Fruit fly (Drosophila melanogaster) whole organism, embryonic: ENCODE results near the gene CG6441.
A peak's percentile ranks its signal among the peaks of the same experiment; 100 is the strongest.

Experiments used
- Ada2b ChIP-seq: fragments of 200-800 bp; sonication (Bioruptor generic); IDR thresholded peaks from 2 replicates; pipeline ENCODE4 v1.3.6; 2022; ENCODE audit warnings: missing biosample characterization, missing genetic modification characterization
- Atf-2 ChIP-seq: fragments of 200-800 bp; sonication (Bioruptor generic); optimal IDR thresholded peaks from 2 replicates; lab custom pipeline; 2016; ENCODE audit warnings: missing biosample characterization, missing genetic modification characterization
- Awh ChIP-seq: fragments of 200-800 bp; sonication (Bioruptor generic); IDR thresholded peaks from 2 replicates; pipeline ENCODE4, ENCODE4 v1.3.6; 2022; ENCODE audit warnings: missing biosample characterization, missing genetic modification characterization
- B-H1 ChIP-seq: fragments of 200-800 bp; sonication (Bioruptor generic); IDR thresholded peaks from 3 replicates; pipeline ENCODE4 v1.3.6; 2022; ENCODE audit warnings: missing biosample characterization, missing genetic modification characterization
- BEAF-32 ChIP-seq: fragments of 200-800 bp; sonication (Bioruptor generic); optimal IDR thresholded peaks from 3 replicates; lab custom pipeline; 2017; ENCODE audit warnings: missing biosample characterization, missing genetic modification characterization, mild to moderate bottlenecking, moderate library complexity, missing genetic modification reagents
- CG11504 ChIP-seq: fragments of 200-800 bp; sonication (Bioruptor generic); optimal IDR thresholded peaks from 3 replicates; lab custom pipeline; 2019; ENCODE audit warnings: missing biosample characterization, mild to moderate bottlenecking, missing genetic modification characterization, moderate library complexity
- CG12391 ChIP-seq: fragments of 200-800 bp; sonication (Bioruptor generic); optimal IDR thresholded peaks from 3 replicates; lab custom pipeline; 2018; ENCODE audit warnings: missing biosample characterization, mild to moderate bottlenecking, missing genetic modification characterization, moderate library complexity
- CG13775 ChIP-seq: fragments of 200-800 bp; sonication (Bioruptor generic); optimal IDR thresholded peaks from 3 replicates; lab custom pipeline; 2017; ENCODE audit warnings: missing biosample characterization, mild to moderate bottlenecking, missing genetic modification characterization
- CG14860 ChIP-seq: fragments of 200-800 bp; sonication (Bioruptor generic); IDR thresholded peaks from 3 replicates; pipeline ENCODE4 v1.3.6; 2022; ENCODE audit warnings: missing biosample characterization, missing genetic modification characterization; ENCODE audit not compliant: partially characterized antibody
- CG15011 ChIP-seq: fragments of 200-800 bp; sonication (Bioruptor generic); optimal IDR thresholded peaks from 3 replicates; lab custom pipeline; 2018; ENCODE audit warnings: missing biosample characterization, mild to moderate bottlenecking, missing genetic modification characterization
- CG15073 ChIP-seq: fragments of 200-800 bp; sonication (Bioruptor generic); optimal IDR thresholded peaks from 2 replicates; lab custom pipeline; 2016; ENCODE audit warnings: missing biosample characterization, missing genetic modification characterization
- CG1529 ChIP-seq: fragments of 200-800 bp; sonication (Bioruptor generic); optimal IDR thresholded peaks from 3 replicates; lab custom pipeline; 2018; ENCODE audit warnings: missing biosample characterization, missing genetic modification characterization
- CG31365 ChIP-seq: fragments of 200-800 bp; sonication (Bioruptor generic); optimal IDR thresholded peaks from 2 replicates; lab custom pipeline; 2018; ENCODE audit warnings: missing biosample characterization, mild to moderate bottlenecking, missing genetic modification characterization
- CG31441 ChIP-seq: fragments of 200-800 bp; sonication (Bioruptor generic); IDR thresholded peaks from 2 replicates; pipeline ENCODE4 v1.3.6; 2022; ENCODE audit warnings: missing biosample characterization, missing genetic modification characterization
- CG32772 ChIP-seq: fragments of 200-800 bp; sonication (Bioruptor generic); IDR thresholded peaks from 2 replicates; pipeline ENCODE4 v1.3.6; 2022; ENCODE audit warnings: missing biosample characterization, missing genetic modification characterization
- CG3726 ChIP-seq: fragments of 200-800 bp; sonication (Bioruptor generic); IDR thresholded peaks from 3 replicates; pipeline ENCODE4, ENCODE4 v1.3.6; 2022; ENCODE audit warnings: missing biosample characterization, missing genetic modification characterization
- CG4282 ChIP-seq: fragments of 200-800 bp; sonication (Bioruptor generic); optimal IDR thresholded peaks from 2 replicates; lab custom pipeline; 2016; ENCODE audit warnings: missing biosample characterization, missing genetic modification characterization
- CG4424 ChIP-seq: fragments of 200-800 bp; sonication (Bioruptor generic); optimal IDR thresholded peaks from 3 replicates; lab custom pipeline; 2016; ENCODE audit warnings: missing biosample characterization, missing genetic modification characterization
- CG4730 ChIP-seq: fragments of 200-800 bp; sonication (Bioruptor generic); IDR thresholded peaks from 2 replicates; pipeline ENCODE4 v1.3.6; 2022; ENCODE audit warnings: missing biosample characterization, missing genetic modification characterization
- CG6854 ChIP-seq: fragments of 200-800 bp; sonication (Bioruptor generic); optimal IDR thresholded peaks from 3 replicates; lab custom pipeline; 2017; ENCODE audit warnings: missing biosample characterization, mild to moderate bottlenecking, missing genetic modification characterization
- CG7357 ChIP-seq: fragments of 200-800 bp; sonication (Bioruptor generic); IDR thresholded peaks from 3 replicates; pipeline ENCODE4 v1.3.6; 2022; ENCODE audit warnings: missing biosample characterization, missing genetic modification characterization
- CG8290 ChIP-seq, 3 experiments: fragments of 200-800 bp; sonication (Bioruptor generic); optimal IDR thresholded peaks; 2 replicates each; lab custom pipeline; 2016 to 2019; ENCODE audit warnings: missing biosample characterization in 3 of 3, missing genetic modification characterization in 3 of 3, mild to moderate bottlenecking in 2 of 3, moderate library complexity in 1 of 3
- CG9932 ChIP-seq: fragments of 200-800 bp; sonication (Bioruptor generic); IDR thresholded peaks from 2 replicates; pipeline ENCODE4 v1.3.6; 2022; ENCODE audit warnings: missing biosample characterization, missing genetic modification characterization
- Camta ChIP-seq: fragments of 200-800 bp; sonication (Bioruptor generic); optimal IDR thresholded peaks from 2 replicates; lab custom pipeline; 2016; ENCODE audit warnings: missing biosample characterization, missing genetic modification characterization
- Ets65A ChIP-seq: fragments of 200-800 bp; sonication (Bioruptor generic); peaks from one replicate; lab custom pipeline; 2016; ENCODE audit warnings: missing biosample characterization, missing genetic modification characterization
- GATAe ChIP-seq: fragments of 200-800 bp; sonication (Bioruptor generic); conservative IDR thresholded peaks from 2 replicates; pipeline ENCODE4 v1.3.6; 2022; ENCODE audit warnings: missing biosample characterization, missing genetic modification characterization
- Gug ChIP-seq: fragments of 200-800 bp; sonication (Bioruptor generic); IDR thresholded peaks from 4 replicates; pipeline ENCODE4 v1.3.6; 2022; ENCODE audit warnings: missing biosample characterization, missing genetic modification characterization
- Mad ChIP-seq: fragments of 200-800 bp; sonication (Bioruptor generic); optimal IDR thresholded peaks from 2 replicates; lab custom pipeline; 2016; ENCODE audit warnings: missing biosample characterization, missing genetic modification characterization
- NC2α ChIP-seq: fragments of 200-800 bp; sonication (Bioruptor generic); optimal IDR thresholded peaks from 2 replicates; lab custom pipeline; 2016; ENCODE audit warnings: missing biosample characterization, missing genetic modification characterization
- Nf-YB ChIP-seq: fragments of 200-800 bp; sonication (Bioruptor generic); optimal IDR thresholded peaks from 3 replicates; lab custom pipeline; 2019; ENCODE audit warnings: missing biosample characterization, mild to moderate bottlenecking, missing genetic modification characterization, moderate library complexity
- Optix ChIP-seq: fragments of 200-800 bp; sonication (Bioruptor generic); IDR thresholded peaks from 3 replicates; pipeline ENCODE4 v1.3.6; 2022; ENCODE audit warnings: missing biosample characterization, missing genetic modification characterization
- Side ChIP-seq: fragments of 200-800 bp; sonication (Bioruptor generic); optimal IDR thresholded peaks from 2 replicates; lab custom pipeline; 2016; ENCODE audit warnings: missing biosample characterization, missing genetic modification characterization
- ash1 ChIP-seq: fragments of 200-800 bp; sonication (Bioruptor generic); optimal IDR thresholded peaks from 2 replicates; lab custom pipeline; 2018; ENCODE audit warnings: missing biosample characterization, mild to moderate bottlenecking, missing genetic modification characterization
- cad ChIP-seq: fragments of >200 bp; optimal IDR thresholded peaks from 2 replicates; lab custom pipeline; 2017; ENCODE audit warnings: missing biosample characterization, missing genetic modification characterization
- chif ChIP-seq, 2 experiments: fragments of 200-800 bp; sonication (Bioruptor generic); optimal IDR thresholded peaks; 3 replicates each; lab custom pipeline; 2016; ENCODE audit warnings: missing biosample characterization in 2 of 2, missing genetic modification characterization in 2 of 2
- esg ChIP-seq: fragments of 200-800 bp; sonication (Bioruptor generic); conservative IDR thresholded peaks from 2 replicates; pipeline ENCODE4 v1.3.6; 2022; ENCODE audit warnings: missing biosample characterization, missing genetic modification characterization
- eve ChIP-seq, 2 experiments: fragments of >200 bp; optimal IDR thresholded peaks; 2 replicates each; lab custom pipeline; 2017; ENCODE audit warnings: missing biosample characterization in 2 of 2, missing genetic modification characterization in 2 of 2
- fd3F ChIP-seq: fragments of 200-800 bp; sonication (Bioruptor generic); optimal IDR thresholded peaks from 2 replicates; lab custom pipeline; 2018; ENCODE audit warnings: missing biosample characterization, mild to moderate bottlenecking, missing genetic modification characterization, moderate library complexity
- hb ChIP-seq: fragments of 200-800 bp; sonication (Bioruptor generic); IDR thresholded peaks from 3 replicates; pipeline ENCODE4 v1.3.6; 2022; ENCODE audit warnings: missing biosample characterization, missing genetic modification characterization; ENCODE audit not compliant: partially characterized antibody
- hth ChIP-seq: fragments of >200 bp; optimal IDR thresholded peaks from 2 replicates; lab custom pipeline; 2017; ENCODE audit warnings: inconsistent platforms
- lbe ChIP-seq: fragments of 200-800 bp; sonication (Bioruptor generic); optimal IDR thresholded peaks from 2 replicates; lab custom pipeline; 2016; ENCODE audit warnings: missing biosample characterization, mild to moderate bottlenecking, missing genetic modification characterization
- mld ChIP-seq: fragments of 200-800 bp; sonication (Bioruptor generic); IDR thresholded peaks from 3 replicates; pipeline ENCODE4 v1.3.6; 2022; ENCODE audit warnings: missing biosample characterization, missing genetic modification characterization; ENCODE audit not compliant: partially characterized antibody
- nmo ChIP-seq: fragments of 200-800 bp; sonication (Bioruptor generic); optimal IDR thresholded peaks from 2 replicates; lab custom pipeline; 2018; ENCODE audit warnings: missing biosample characterization, mild to moderate bottlenecking, missing genetic modification characterization, moderate library complexity
- pho ChIP-seq: fragments of 200-800 bp; sonication (Bioruptor generic); optimal IDR thresholded peaks from 2 replicates; lab custom pipeline; 2016; ENCODE audit warnings: missing biosample characterization, missing genetic modification characterization
- scrt ChIP-seq: fragments of 200-800 bp; sonication (Bioruptor generic); optimal IDR thresholded peaks from 2 replicates; lab custom pipeline; 2018; ENCODE audit warnings: missing biosample characterization, mild to moderate bottlenecking, missing genetic modification characterization, moderate library complexity
- slbo ChIP-seq: fragments of 200-800 bp; sonication (Bioruptor generic); IDR thresholded peaks from 2 replicates; pipeline ENCODE4 v1.3.6; 2022; ENCODE audit warnings: missing biosample characterization, missing genetic modification characterization
- tgo ChIP-seq: fragments of 200-800 bp; sonication (Bioruptor generic); IDR thresholded peaks from 3 replicates; pipeline ENCODE4 v1.3.6; 2022; ENCODE audit warnings: missing biosample characterization, missing genetic modification characterization
- tin ChIP-seq: fragments of 200-800 bp; sonication (Bioruptor generic); optimal IDR thresholded peaks from 3 replicates; lab custom pipeline; 2016; ENCODE audit warnings: missing biosample characterization, missing genetic modification characterization
- tna ChIP-seq: fragments of 200-800 bp; sonication (Bioruptor generic); IDR thresholded peaks from 2 replicates; pipeline ENCODE4 v1.3.6; 2022; ENCODE audit warnings: missing biosample characterization, missing genetic modification characterization; ENCODE audit not compliant: partially characterized antibody

Gene CG6441

DNA sequence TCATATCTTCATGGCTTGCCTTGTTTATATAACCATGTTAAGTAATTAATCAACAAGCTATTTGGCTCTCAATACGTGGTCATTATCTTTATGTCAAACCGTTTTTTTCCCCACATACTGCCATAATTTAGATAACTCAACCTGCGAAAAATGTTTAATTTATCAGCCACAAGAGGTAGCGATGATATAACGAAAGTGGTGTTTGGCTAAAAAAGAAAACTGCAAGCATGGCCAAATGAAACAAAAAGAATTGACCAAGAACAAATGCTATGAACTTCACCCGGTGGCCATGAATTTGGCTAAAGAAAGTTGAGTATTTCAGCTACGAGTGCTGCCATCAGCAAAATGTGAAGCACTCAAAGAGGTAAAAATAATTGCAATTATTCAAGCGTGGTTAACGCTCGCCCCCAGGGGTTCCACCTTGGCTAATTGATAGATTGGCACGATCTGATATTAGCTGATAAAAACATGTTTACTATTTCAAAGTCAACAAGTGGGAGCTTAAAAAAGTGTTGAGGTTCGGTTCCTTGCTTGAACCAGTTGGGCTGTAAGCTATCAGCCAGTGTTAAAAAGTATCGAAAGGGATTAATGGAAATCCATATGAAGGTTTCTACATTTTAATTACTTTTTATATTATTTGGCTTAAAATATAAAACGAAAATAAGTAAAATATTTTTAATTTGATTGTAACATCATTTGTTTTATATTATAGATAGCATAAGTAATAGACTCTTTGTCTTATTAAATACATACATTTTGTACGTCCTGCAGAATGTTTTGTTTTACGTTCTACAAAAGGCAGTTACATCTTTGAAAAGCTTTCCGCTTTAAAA lies 37.8 kb upstream of the CG6441 start (continued):
- TF ChIP-seq CG31365 (tag; lab: Kevin White, UChicago) (peak; percentile 41), CG32772 (GFP tag; lab: Robert Waterston, UW) (0 out of 2 replicates have a peak, but pooled peaks have one; percentile 7), nmo (GFP tag; lab: Kevin White, UChicago) (no peak), Nf-YB (GFP tag; lab: Kevin White, UChicago) (no peak), GATAe (GFP tag; lab: Robert Waterston, UW) (no peak; the same call in 1 of the 2 replicates), tna (GFP tag; lab: Robert Waterston, UW) (no peak), CG15073 (GFP tag; lab: Kevin White, UChicago) (peak; percentile 21), CG11504 (tag; lab: Kevin White, UChicago) (peak; percentile 66), slbo (peak; percentile 82), fd3F (peak; percentile 82), cad (GFP tag; lab: Kevin White, UChicago) (no peak), CG3726 (peak; percentile 66; the same call in 1 of the 3 replicates), CG15011 (GFP tag; lab: Kevin White, UChicago) (peak; percentile 51), CG14860 (GFP tag; lab: Robert Waterston, UW) (no peak), Awh (GFP tag; lab: Robert Waterston, UW) (peak; percentile 92), mld (GFP tag; lab: Robert Waterston, UW) (no peak), Side (GFP tag; lab: Kevin White, UChicago) (peak; percentile 64), Ets65A (GFP tag; lab: Kevin White, UChicago) (peak; percentile 84), scrt (GFP tag; lab: Kevin White, UChicago) (peak; percentile 92), Optix (peak; percentile 53; the same call in 2 of the 3 replicates), CG13775 (GFP tag; lab: Kevin White, UChicago) (peak; percentile 44), CG9932 (GFP tag; lab: Robert Waterston, UW) (peak; percentile 67), CG4424 (peak; percentile 45), CG4282 (GFP tag; lab: Kevin White, UChicago) (peak; percentile 52), Ada2b (GFP tag; lab: Robert Waterston, UW) (peak; percentile 37; the same call in 1 of the 2 replicates), CG12391 (tag; lab: Kevin White, UChicago) (peak; percentile 41), Camta (GFP tag; lab: Kevin White, UChicago) (peak; percentile 60), Gug (GFP tag; lab: Robert Waterston, UW) (no peak), ash1 (GFP tag; lab: Kevin White, UChicago) (peak; percentile 50), Mad (GFP tag; lab: Kevin White, UChicago) (peak; percentile 53), lbe (GFP tag; lab: Kevin White, UChicago) (peak; percentile 42), CG7357 (GFP tag; lab: Robert Waterston, UW) (no peak; the same call in 2 of the 3 replicates), tgo (peak; percentile 62; the same call in 2 of the 3 replicates), NC2α (peak; percentile 60), pho (GFP tag; lab: Kevin White, UChicago) (peak; percentile 75), eve (GFP tag; optimal IDR thresholded peaks at IDR 0.05; lab: Kevin White, UChicago) (no peak), CG4730 (GFP tag; lab: Robert Waterston, UW) (peak; percentile 61), esg (GFP tag; lab: Robert Waterston, UW) (no peak), hb (no peak), CG1529 (GFP tag; lab: Kevin White, UChicago) (peak; percentile 46), CG8290 (GFP tag; optimal IDR thresholded peaks at IDR 0.05; lab: Kevin White, UChicago) (peak; percentile 33), CG8290 (tag; optimal IDR thresholded peaks at IDR 0.05; lab: Kevin White, UChicago) (peak; percentile 22 to 97), Atf-2 (GFP tag; lab: Kevin White, UChicago) (peak; percentile 63), CG31441 (peak; percentile 43; the same call in 1 of the 2 replicates), hth (no peak), BEAF-32 (GFP tag; lab: Kevin White, UChicago) (no peak), B-H1 (GFP tag; lab: Robert Waterston, UW) (peak; percentile 61; the same call in 1 of the 3 replicates), tin (GFP tag; lab: Kevin White, UChicago) (peak; percentile 56), chif (GFP tag; optimal IDR thresholded peaks at IDR 0.05; lab: Kevin White, UChicago) (peak; percentile 32 to 66), CG6854 (GFP tag; lab: Kevin White, UChicago) (peak; percentile 54)
